Worm (Caenorhabditis elegans) whole organism, young adult: Measurements from ENCODE around the gene D1054.5.

Experiments used
- C06A6.2 ChIP-seq: fragments of 200-800 bp; sonication (Bioruptor generic); conservative IDR thresholded peaks from 2 replicates; pipeline ENCODE4 v1.3.6; 2022; ENCODE audit warnings: missing genetic modification characterization, missing compliant biosample characterization
- cebp-1 ChIP-seq, 2 experiments: fragments of 200-800 bp in 1 of 2; sonication (Bioruptor generic) in 1 of 2; sonication (generic microtip) in 1 of 2; IDR thresholded peaks in 1 of 2; optimal IDR thresholded peaks in 1 of 2; 2 replicates each; pipeline versions ENCODE4 v1.3.6 to Lab custom; 2017 to 2022; ENCODE audit warnings: missing compliant biosample characterization in 2 of 2, missing genetic modification characterization in 2 of 2, mild to moderate bottlenecking in 1 of 2, missing genetic modification reagents in 1 of 2, moderate library complexity in 1 of 2

DNA sequence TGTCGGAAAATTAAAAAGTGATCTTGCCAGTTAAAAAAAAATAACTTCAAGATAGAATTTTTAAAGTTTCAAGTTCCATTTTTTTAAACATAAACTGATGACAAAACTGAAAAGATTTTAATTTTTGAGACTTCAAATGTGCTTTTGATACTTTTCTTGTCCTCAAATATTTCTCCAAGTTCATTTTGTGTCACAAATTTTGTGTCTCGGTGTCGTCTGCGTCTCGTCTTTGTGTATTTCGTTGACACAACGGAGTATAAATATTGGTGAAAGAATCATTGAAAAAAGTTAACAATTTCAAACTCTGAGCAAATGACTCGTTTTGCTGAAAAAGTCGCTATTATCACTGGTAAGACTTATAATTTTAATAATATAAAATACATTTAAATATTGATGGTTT is 7.6 kb upstream of the D1054.5 start, which contains the start of gene D1054.8:
- TF ChIP-seq C06A6.2 (GFP tag; lab: Robert Waterston, UW) (no peak), cebp-1 (GFP tag; IDR thresholded peaks at IDR 0.05; lab: Robert Waterston, UW) (no peak), cebp-1 (tag; optimal IDR thresholded peaks at IDR 0.05; lab: Kevin White, UChicago) (no peak)
